Worm (Caenorhabditis elegans) whole organism, young adult: Measurements from ENCODE around the gene C02F5.10.
A peak's percentile ranks its signal among the peaks of the same experiment; 100 is the strongest.

Experiments
- B0035.1 ChIP-seq: sonication (generic microtip); optimal IDR thresholded peaks from 2 replicates; lab custom pipeline; 2016; ENCODE audit warnings: missing genetic modification characterization, mild to moderate bottlenecking, missing compliant biosample characterization, missing genotype, missing genetic modification reagents
- C06A6.2 ChIP-seq: fragments of 200-800 bp; sonication (Bioruptor generic); conservative IDR thresholded peaks from 2 replicates; pipeline ENCODE4 v1.3.6; 2022; ENCODE audit warnings: missing genetic modification characterization, missing compliant biosample characterization
- F10E7.11 ChIP-seq: sonication (generic microtip); optimal IDR thresholded peaks from 2 replicates; lab custom pipeline; 2017; ENCODE audit warnings: mild to moderate bottlenecking, missing genetic modification characterization, moderate library complexity, missing compliant biosample characterization
- F52B5.7 ChIP-seq: sonication (generic microtip); optimal IDR thresholded peaks from 2 replicates; lab custom pipeline; 2016; ENCODE audit warnings: mild to moderate bottlenecking, missing genetic modification characterization, missing compliant biosample characterization
- F55B11.4 ChIP-seq: sonication (generic microtip); optimal IDR thresholded peaks from 2 replicates; lab custom pipeline; 2016; ENCODE audit warnings: missing compliant biosample characterization, missing genetic modification characterization, borderline replicate concordance; ENCODE audit not compliant: insufficient read depth
- K12H6.12 ChIP-seq: fragments of 200-800 bp; sonication (Bioruptor generic); optimal IDR thresholded peaks from 2 replicates; lab custom pipeline; 2018; ENCODE audit warnings: mild to moderate bottlenecking, missing genetic modification characterization, missing compliant biosample characterization
- Y53F4B.3 ChIP-seq: fragments of 200-800 bp; sonication (Bioruptor generic); IDR thresholded peaks from 2 replicates; pipeline ENCODE4 v1.3.6; 2022; ENCODE audit warnings: missing genetic modification reagents, missing genetic modification characterization, missing compliant biosample characterization
- ZK185.1 ChIP-seq: sonication (generic microtip); optimal IDR thresholded peaks from 2 replicates; lab custom pipeline; 2016; ENCODE audit warnings: mild to moderate bottlenecking, missing genetic modification characterization, missing compliant biosample characterization; ENCODE audit not compliant: poor library complexity, severe bottlenecking
- ccch-3 ChIP-seq: fragments of 200-800 bp; sonication (Bioruptor generic); optimal IDR thresholded peaks from 2 replicates; lab custom pipeline; 2018; ENCODE audit warnings: mild to moderate bottlenecking, missing genetic modification characterization, missing compliant biosample characterization
- cebp-2 ChIP-seq: fragments of 200-800 bp; sonication (Bioruptor generic); IDR thresholded peaks from 2 replicates; pipeline ENCODE4 v1.3.6; 2022; ENCODE audit warnings: missing genetic modification characterization, missing compliant biosample characterization
- ceh-58 ChIP-seq: fragments of 200-800 bp; sonication (Bioruptor generic); IDR thresholded peaks from 2 replicates; pipeline ENCODE4 v1.3.6; 2022; ENCODE audit warnings: missing genetic modification characterization, missing compliant biosample characterization
- ceh-79 ChIP-seq: sonication (generic microtip); optimal IDR thresholded peaks from 2 replicates; lab custom pipeline; 2017; ENCODE audit warnings: mild to moderate bottlenecking, missing genetic modification characterization, missing compliant biosample characterization
- efl-1 ChIP-seq: fragments of 150-350 bp; optimal IDR thresholded peaks from 2 replicates; lab custom pipeline; 2014; ENCODE audit warnings: missing biosample characterization, missing genetic modification reagents, missing genetic modification characterization
- egl-44 ChIP-seq: fragments of 200-800 bp; sonication (Bioruptor generic); IDR thresholded peaks from 2 replicates; pipeline ENCODE4 v1.3.6; 2022; ENCODE audit warnings: missing genetic modification reagents, missing genetic modification characterization, missing compliant biosample characterization
- egrh-3 ChIP-seq: fragments of 200-800 bp; sonication (Bioruptor generic); IDR thresholded peaks from 2 replicates; pipeline ENCODE4 v1.3.6; 2022; ENCODE audit warnings: missing genetic modification reagents, missing genetic modification characterization, missing compliant biosample characterization
- hmg-1.2 ChIP-seq: fragments of 200-800 bp; sonication (Bioruptor generic); IDR thresholded peaks from 2 replicates; pipeline ENCODE4 v1.3.6; 2022; ENCODE audit warnings: missing genetic modification reagents, missing genetic modification characterization, missing compliant biosample characterization
- let-607 ChIP-seq, 2 experiments: fragments of 200-800 bp in 1 of 2; sonication (Bioruptor generic) in 1 of 2; sonication (generic microtip) in 1 of 2; optimal IDR thresholded peaks; 2 replicates each; lab custom pipeline; 2016 to 2018; ENCODE audit warnings: mild to moderate bottlenecking in 2 of 2, missing compliant biosample characterization in 2 of 2, missing genetic modification characterization in 2 of 2, moderate library complexity in 2 of 2, missing genotype in 1 of 2
- lin-26 ChIP-seq: fragments of 200-800 bp; sonication (Bioruptor generic); IDR thresholded peaks from 2 replicates; pipeline ENCODE4 v1.3.6; 2022; ENCODE audit warnings: missing genetic modification reagents, missing genetic modification characterization, missing compliant biosample characterization
- lin-40 ChIP-seq: sonication (generic microtip); optimal IDR thresholded peaks from 2 replicates; lab custom pipeline; 2016; ENCODE audit warnings: missing genetic modification characterization, mild to moderate bottlenecking, missing compliant biosample characterization, missing genotype, missing genetic modification reagents
- lin-54 ChIP-seq: fragments of 200-800 bp; sonication (Bioruptor generic); optimal IDR thresholded peaks from 2 replicates; lab custom pipeline; 2018; ENCODE audit warnings: mild to moderate bottlenecking, missing genetic modification characterization, missing compliant biosample characterization
- lir-1 ChIP-seq: fragments of 200-800 bp; sonication (Bioruptor generic); conservative IDR thresholded peaks from 2 replicates; pipeline ENCODE4 v1.3.6; 2022; ENCODE audit warnings: missing genetic modification reagents, missing genetic modification characterization, missing compliant biosample characterization
- madf-10 ChIP-seq: sonication (generic microtip); optimal IDR thresholded peaks from 2 replicates; lab custom pipeline; 2016; ENCODE audit warnings: mild to moderate bottlenecking, missing genetic modification characterization, missing compliant biosample characterization
- madf-8 ChIP-seq: fragments of 200-800 bp; sonication (Bioruptor generic); conservative IDR thresholded peaks from 2 replicates; pipeline ENCODE4 v1.3.6; 2022; ENCODE audit warnings: missing genetic modification reagents, missing genetic modification characterization, missing compliant biosample characterization
- nfya-2 ChIP-seq: fragments of 200-800 bp; sonication (Bioruptor generic); IDR thresholded peaks from 2 replicates; pipeline ENCODE4 v1.3.6; 2022; ENCODE audit warnings: missing genetic modification reagents, missing genetic modification characterization, missing compliant biosample characterization
- nhr-120 ChIP-seq: fragments of 200-800 bp; sonication (Bioruptor generic); IDR thresholded peaks from 2 replicates; pipeline ENCODE4 v1.3.6; 2022; ENCODE audit warnings: missing genetic modification characterization, missing compliant biosample characterization
- nhr-179 ChIP-seq: sonication (generic microtip); optimal IDR thresholded peaks from 2 replicates; lab custom pipeline; 2016; ENCODE audit warnings: mild to moderate bottlenecking, missing genetic modification characterization, missing compliant biosample characterization
- nhr-80 ChIP-seq: sonication (generic microtip); optimal IDR thresholded peaks from 2 replicates; lab custom pipeline; 2016; ENCODE audit warnings: missing genetic modification characterization, missing compliant biosample characterization
- rec-8 ChIP-seq, 2 experiments: sonication (generic microtip); optimal IDR thresholded peaks; 2 replicates each; lab custom pipeline; 2016; ENCODE audit warnings: mild to moderate bottlenecking in 2 of 2, missing genetic modification characterization in 2 of 2, missing genetic modification reagents in 2 of 2, missing genotype in 2 of 2, missing biosample characterization in 1 of 2, missing compliant biosample characterization in 1 of 2, moderate library complexity in 1 of 2
- sdz-38 ChIP-seq: sonication (generic microtip); optimal IDR thresholded peaks from 2 replicates; lab custom pipeline; 2016; ENCODE audit warnings: missing genotype, missing genetic modification characterization, missing compliant biosample characterization
- snpc-1.1 ChIP-seq: sonication (generic microtip); optimal IDR thresholded peaks from 2 replicates; lab custom pipeline; 2017; ENCODE audit warnings: missing genetic modification characterization, mild to moderate bottlenecking, missing compliant biosample characterization, antibody characterized with exemption, moderate library complexity, missing genotype, missing genetic modification reagents; ENCODE audit not compliant: insufficient read depth
- somi-1 ChIP-seq: fragments of 200-800 bp; sonication (Bioruptor generic); optimal IDR thresholded peaks from 2 replicates; lab custom pipeline; 2018; ENCODE audit warnings: mild to moderate bottlenecking, missing genetic modification characterization, missing compliant biosample characterization
- tlf-1 ChIP-seq: fragments of 200-800 bp; sonication (Bioruptor generic); optimal IDR thresholded peaks from 2 replicates; lab custom pipeline; 2018; ENCODE audit warnings: mild to moderate bottlenecking, missing genetic modification characterization, missing compliant biosample characterization
- unc-62 ChIP-seq: fragments of 150-350 bp; optimal IDR thresholded peaks from 2 replicates; lab custom pipeline; 2014; ENCODE audit warnings: missing biosample characterization, missing genetic modification reagents, missing genetic modification characterization
- xnd-1 ChIP-seq: sonication (generic microtip); optimal IDR thresholded peaks from 2 replicates; lab custom pipeline; 2016; ENCODE audit warnings: missing genotype, missing genetic modification reagents, missing genetic modification characterization, missing compliant biosample characterization
- ztf-26 ChIP-seq: sonication (generic microtip); optimal IDR thresholded peaks from 2 replicates; lab custom pipeline; 2017; ENCODE audit warnings: missing genetic modification characterization, missing compliant biosample characterization
- ztf-3 ChIP-seq: fragments of 200-800 bp; sonication (Bioruptor generic); optimal IDR thresholded peaks from 2 replicates; lab custom pipeline; 2018; ENCODE audit warnings: mild to moderate bottlenecking, missing genetic modification characterization, missing compliant biosample characterization

The C02F5.10 gene

ce11 chrIII:8202754-8203153 lies 46.5 kb downstream of the C02F5.10 start, which contains the start of gene snb-5:
Gene snb-5 (plus strand): TSS chrIII:8203054.
- TF ChIP-seq snpc-1.1 (tag; lab: Kevin White, UChicago) (no peak), ztf-3 (GFP tag; lab: Kevin White, UChicago) (no peak), somi-1 (GFP tag; lab: Kevin White, UChicago) (no peak), tlf-1 (GFP tag; lab: Kevin White, UChicago) (no peak), ZK185.1 (tag; lab: Kevin White, UChicago) (no peak), sdz-38 (no peak), madf-10 (no peak), F52B5.7 (tag; lab: Kevin White, UChicago) (no peak), lin-40 (tag; lab: Kevin White, UChicago) (no peak), B0035.1 (tag; lab: Kevin White, UChicago) (no peak), ceh-79 (no peak)

- TF ChIP-seq K12H6.12 = peak; percentile 65
- no peak for TF ChIP-seq madf-8 (GFP tag; lab: Robert Waterston, UW)
- no peak for TF ChIP-seq nhr-179
- no peak for TF ChIP-seq nfya-2
- no peak for TF ChIP-seq ceh-58
Observed at ce11 chrIII:8201760-8202159, 47.5 kb downstream of the C02F5.10 start.

- TF ChIP-seq lir-1 = no peak
- TF ChIP-seq cebp-2 = no peak
- TF ChIP-seq C06A6.2 = no peak
- TF ChIP-seq rec-8 (tag; optimal IDR thresholded peaks at IDR 0.05; lab: Kevin White, UChicago) = no peak
- no peak for TF ChIP-seq lin-26 (GFP tag; lab: Robert Waterston, UW)
- no peak for TF ChIP-seq ccch-3 (GFP tag; lab: Kevin White, UChicago)
- TF ChIP-seq, all 124 proteins: peak for 0
Observed at ce11 chrIII:8201117-8201516, 48.2 kb downstream of the C02F5.10 start, which contains the start of gene unc-36. Gene unc-36 (minus strand): TSS chrIII:8201217.

ce11 chrIII:8199060-8199459 lies 50.2 kb downstream of the C02F5.10 start:
- no peak for TF ChIP-seq Y53F4B.3
- no peak for TF ChIP-seq xnd-1 (tag; lab: Kevin White, UChicago)
- TF ChIP-seq egrh-3 (GFP tag; lab: Robert Waterston, UW) = no peak
- TF ChIP-seq F10E7.11 = no peak
- no peak for TF ChIP-seq hmg-1.2
- no peak for TF ChIP-seq unc-62 (GFP tag; lab: Kevin White, UChicago)
- TF ChIP-seq ztf-26 (tag; lab: Kevin White, UChicago) = no peak
- TF ChIP-seq nhr-80 (tag; lab: Kevin White, UChicago) = no peak
- TF ChIP-seq egl-44 (GFP tag; lab: Robert Waterston, UW) = no peak
- TF ChIP-seq lin-54 (GFP tag; lab: Kevin White, UChicago) = no peak
- TF ChIP-seq nhr-120 = no peak
- no peak for TF ChIP-seq let-607 (tag; optimal IDR thresholded peaks at IDR 0.05; lab: Kevin White, UChicago)
- TF ChIP-seq efl-1 (GFP tag; lab: Kevin White, UChicago) = no peak
- no peak for TF ChIP-seq F55B11.4 (tag; lab: Kevin White, UChicago)
- TF ChIP-seq, all 124 proteins: peak for 0
